Worm (Caenorhabditis elegans) whole organism, dauer: ENCODE measurements around the gene vps-33.1.

Source experiments
- unc-62 ChIP-seq: sonication (generic microtip); optimal IDR thresholded peaks from 2 replicates; lab custom pipeline; 2017; ENCODE audit warnings: missing biosample characterization, missing genetic modification reagents, missing genetic modification characterization

The vps-33.1 gene

ce11 chrIII:8741955-8742354 is 41.2 kb downstream of the vps-33.1 start:
- TF ChIP-seq unc-62 (GFP tag; lab: Kevin White, UChicago), result no peak

DNA sequence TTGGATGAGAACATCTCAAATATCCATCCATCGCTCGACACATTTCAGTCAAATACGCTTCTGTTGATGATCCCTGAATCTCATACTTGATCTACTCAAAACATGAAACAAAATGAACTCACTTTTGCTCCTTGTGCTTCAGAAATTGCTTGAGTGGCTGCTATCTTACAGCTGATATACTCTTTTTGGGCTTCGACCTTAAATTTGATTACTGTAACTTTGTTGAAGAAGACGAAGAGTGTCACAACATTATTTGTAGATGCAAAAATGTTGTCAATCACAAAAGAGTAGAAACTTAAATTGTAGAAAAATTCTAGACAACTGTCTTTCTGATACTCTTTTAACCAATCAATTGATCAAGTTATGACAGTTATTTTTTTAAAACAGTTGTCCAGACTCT is 41.9 kb downstream of the vps-33.1 start:
- TF ChIP-seq unc-62 (GFP tag; lab: Kevin White, UChicago), result no peak

DNA sequence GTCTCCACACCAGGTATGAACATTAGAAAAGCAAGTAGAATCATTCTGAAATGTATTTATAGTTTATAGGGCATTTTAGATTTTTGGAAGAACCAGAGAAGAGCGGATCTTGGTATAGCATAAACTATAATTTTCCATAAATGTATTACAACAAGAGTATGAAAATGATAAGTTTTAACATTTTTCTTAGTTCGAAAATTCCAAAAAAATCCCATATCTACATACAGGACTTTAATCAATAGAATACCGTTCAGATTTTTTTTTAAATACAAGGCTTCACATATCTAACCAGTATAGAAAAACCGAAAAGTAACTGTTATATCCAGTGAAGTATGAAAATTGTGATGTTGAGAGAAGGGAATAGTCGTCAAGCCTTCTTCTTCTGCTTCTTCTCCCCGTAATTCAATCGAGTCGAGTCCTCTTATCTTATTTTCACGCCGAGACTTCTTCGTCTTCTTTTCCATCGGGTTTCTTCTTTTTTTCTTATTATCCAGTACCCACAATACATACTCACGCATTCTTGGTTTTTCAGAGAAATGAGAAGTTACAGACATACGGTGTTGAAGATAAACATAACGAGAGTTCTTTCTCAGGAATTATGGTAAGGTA is 43.2 kb downstream of the vps-33.1 start, which contains the start of gene ZK370.6:
Gene ZK370.6, minus strand, starts transcription at position 51 of the 609 bp plus-strand sequence.
- no peak for TF ChIP-seq unc-62 (GFP tag; lab: Kevin White, UChicago)

ce11 chrIII:8744765-8745164 is 44.0 kb downstream of the vps-33.1 start:
- TF ChIP-seq unc-62 (GFP tag; lab: Kevin White, UChicago), result no peak

- TF ChIP-seq unc-62 (GFP tag; lab: Kevin White, UChicago), result no peak
Measured at ce11 chrIII:8745214-8745613, 44.5 kb downstream of the vps-33.1 start.

ce11 chrIII:8748620-8749019 is 47.9 kb downstream of the vps-33.1 start:
- TF ChIP-seq unc-62 (GFP tag; lab: Kevin White, UChicago), result no peak

DNA sequence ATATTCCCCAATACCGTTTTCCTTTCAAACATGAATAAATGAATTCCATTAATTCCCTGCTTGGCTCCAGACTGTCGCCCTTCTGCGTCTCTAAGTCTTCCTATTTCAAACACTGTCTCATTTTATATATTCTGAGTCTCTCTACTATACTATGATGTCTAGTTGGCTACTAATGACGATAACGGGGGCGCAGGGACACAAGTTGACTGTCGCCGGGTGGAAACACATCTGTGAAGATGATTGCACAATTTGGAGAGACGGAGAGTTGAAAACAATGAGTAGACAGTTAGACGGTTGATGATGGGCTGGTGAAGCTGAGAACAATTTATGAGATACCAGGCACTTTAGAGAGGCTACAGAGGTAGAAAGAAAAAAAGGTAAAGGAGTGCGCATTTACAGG is 48.8 kb downstream of the vps-33.1 start, which contains the start of gene sma-2:
Gene sma-2, plus strand, starts transcription at position 194 of the 400 bp plus-strand sequence.
- TF ChIP-seq unc-62 (GFP tag; lab: Kevin White, UChicago), result no peak

ce11 chrIII:8750606-8751005 is 49.9 kb downstream of the vps-33.1 start, which contains the start of gene ugtp-1:
Gene ugtp-1 (minus strand): TSS chrIII:8750706.
- no peak for TF ChIP-seq unc-62 (GFP tag; lab: Kevin White, UChicago)
